Worm (Caenorhabditis elegans) whole organism, late embryonic: ENCODE results near the gene dyf-11.

Experiments used
- C08G9.2 ChIP-seq: sonication (generic microtip); optimal IDR thresholded peaks from 2 replicates; lab custom pipeline; 2016; ENCODE audit warnings: mild to moderate bottlenecking, missing genetic modification characterization, moderate library complexity, missing compliant biosample characterization
- C38D4.7 ChIP-seq: fragments of 200-800 bp; sonication (Bioruptor generic); optimal IDR thresholded peaks from 2 replicates; lab custom pipeline; 2018; ENCODE audit warnings: mild to moderate bottlenecking, missing genetic modification characterization, moderate library complexity, missing compliant biosample characterization
- F13H6.1 ChIP-seq: sonication (generic microtip); optimal IDR thresholded peaks from 2 replicates; lab custom pipeline; 2016; ENCODE audit warnings: missing genetic modification characterization, missing compliant biosample characterization
- K09A11.1 ChIP-seq: sonication (generic microtip); optimal IDR thresholded peaks from 2 replicates; lab custom pipeline; 2017; ENCODE audit warnings: antibody characterized with exemption, mild to moderate bottlenecking, missing genetic modification characterization, missing compliant biosample characterization; ENCODE audit not compliant: insufficient read depth
- Y22D7AL.16 ChIP-seq: sonication (generic microtip); optimal IDR thresholded peaks from 2 replicates; lab custom pipeline; 2016; ENCODE audit warnings: missing genetic modification characterization, missing compliant biosample characterization
- ahr-1 ChIP-seq: sonication (generic microtip); optimal IDR thresholded peaks from 2 replicates; lab custom pipeline; 2016; ENCODE audit warnings: missing genetic modification characterization, missing compliant biosample characterization
- ceh-14 ChIP-seq: sonication (generic microtip); optimal IDR thresholded peaks from 2 replicates; lab custom pipeline; 2016; ENCODE audit warnings: missing genotype, missing genetic modification characterization, missing compliant biosample characterization
- ceh-18 ChIP-seq: sonication (generic microtip); optimal IDR thresholded peaks from 2 replicates; lab custom pipeline; 2016; ENCODE audit warnings: missing genetic modification characterization, missing compliant biosample characterization
- ceh-2 ChIP-seq: sonication (generic microtip); optimal IDR thresholded peaks from 2 replicates; lab custom pipeline; 2016; ENCODE audit warnings: missing genotype, missing genetic modification characterization, missing compliant biosample characterization
- ceh-24 ChIP-seq: sonication (generic microtip); optimal IDR thresholded peaks from 2 replicates; lab custom pipeline; 2016; ENCODE audit warnings: mild to moderate bottlenecking, missing genetic modification characterization, missing compliant biosample characterization
- ceh-30 ChIP-seq: fragments of 150-350 bp; optimal IDR thresholded peaks from 2 replicates; lab custom pipeline; 2014; ENCODE audit warnings: missing biosample characterization, missing genetic modification characterization
- ceh-31 ChIP-seq: sonication (generic microtip); optimal IDR thresholded peaks from 2 replicates; lab custom pipeline; 2016; ENCODE audit warnings: missing genetic modification characterization, missing compliant biosample characterization
- ceh-45 ChIP-seq: fragments of 200-800 bp; sonication (Bioruptor generic); IDR thresholded peaks from 2 replicates; pipeline ENCODE4 v1.3.6; 2022; ENCODE audit warnings: missing genetic modification reagents, missing genetic modification characterization, missing compliant biosample characterization
- ceh-6 ChIP-seq: fragments of 200-800 bp; sonication (Bioruptor generic); optimal IDR thresholded peaks from 2 replicates; lab custom pipeline; 2018; ENCODE audit warnings: mild to moderate bottlenecking, missing genetic modification characterization, missing compliant biosample characterization
- ceh-9 ChIP-seq: sonication (generic microtip); optimal IDR thresholded peaks from 2 replicates; lab custom pipeline; 2016; ENCODE audit warnings: mild to moderate bottlenecking, missing genetic modification characterization, inconsistent platforms, missing compliant biosample characterization
- che-1 ChIP-seq: sonication (generic microtip); optimal IDR thresholded peaks from 2 replicates; lab custom pipeline; 2016; ENCODE audit warnings: mild to moderate bottlenecking, missing genetic modification characterization, missing compliant biosample characterization
- elt-2 ChIP-seq: sonication (generic microtip); optimal IDR thresholded peaks from 2 replicates; lab custom pipeline; 2016; ENCODE audit warnings: missing genetic modification reagents, missing genetic modification characterization, missing compliant biosample characterization
- elt-4 ChIP-seq: sonication (generic microtip); optimal IDR thresholded peaks from 2 replicates; lab custom pipeline; 2016; ENCODE audit warnings: missing genetic modification characterization, missing compliant biosample characterization
- ets-4 ChIP-seq: sonication (generic microtip); optimal IDR thresholded peaks from 2 replicates; lab custom pipeline; 2016; ENCODE audit warnings: missing genetic modification characterization, missing compliant biosample characterization
- eyg-1 ChIP-seq: sonication (generic microtip); optimal IDR thresholded peaks from 2 replicates; lab custom pipeline; 2016; ENCODE audit warnings: missing genotype, missing genetic modification characterization, missing compliant biosample characterization
- fax-1 ChIP-seq: sonication (generic microtip); optimal IDR thresholded peaks from 2 replicates; lab custom pipeline; 2016; ENCODE audit warnings: missing genotype, missing genetic modification characterization, missing compliant biosample characterization
- fkh-6 ChIP-seq: sonication (generic microtip); optimal IDR thresholded peaks from 2 replicates; lab custom pipeline; 2016; ENCODE audit warnings: missing genetic modification characterization, missing compliant biosample characterization
- hlh-30 ChIP-seq: sonication (generic microtip); optimal IDR thresholded peaks from 2 replicates; lab custom pipeline; 2017; ENCODE audit warnings: antibody characterized with exemption, missing genetic modification characterization, missing compliant biosample characterization; ENCODE audit not compliant: insufficient read depth
- hlh-6 ChIP-seq: sonication (generic microtip); optimal IDR thresholded peaks from 2 replicates; lab custom pipeline; 2016; ENCODE audit warnings: missing genotype, missing genetic modification characterization, missing compliant biosample characterization
- hlh-8 ChIP-seq: sonication (generic microtip); optimal IDR thresholded peaks from 2 replicates; lab custom pipeline; 2016; ENCODE audit warnings: missing genotype, missing genetic modification characterization, missing compliant biosample characterization
- lin-11 ChIP-seq: fragments of 200-800 bp; sonication (Bioruptor generic); optimal IDR thresholded peaks from 2 replicates; lab custom pipeline; 2018; ENCODE audit warnings: mild to moderate bottlenecking, missing genetic modification characterization, missing compliant biosample characterization
- mec-3 ChIP-seq: sonication (generic microtip); optimal IDR thresholded peaks from 2 replicates; lab custom pipeline; 2016; ENCODE audit warnings: borderline replicate concordance, missing genetic modification characterization, missing compliant biosample characterization
- nfya-1 ChIP-seq: sonication (generic microtip); optimal IDR thresholded peaks from 2 replicates; lab custom pipeline; 2017; ENCODE audit warnings: missing genetic modification characterization, mild to moderate bottlenecking, missing compliant biosample characterization, antibody characterized with exemption, moderate library complexity
- nhr-232 ChIP-seq: sonication (generic microtip); optimal IDR thresholded peaks from 2 replicates; lab custom pipeline; 2016; ENCODE audit warnings: missing genetic modification characterization, missing compliant biosample characterization
- pag-3 ChIP-seq: sonication (generic microtip); optimal IDR thresholded peaks from 2 replicates; lab custom pipeline; 2016; ENCODE audit warnings: missing compliant biosample characterization, missing genetic modification characterization, borderline replicate concordance
- pat-9 ChIP-seq: fragments of 200-800 bp; sonication (Bioruptor generic); optimal IDR thresholded peaks from 2 replicates; lab custom pipeline; 2018; ENCODE audit warnings: mild to moderate bottlenecking, missing genetic modification characterization, moderate library complexity, missing compliant biosample characterization
- pax-1 ChIP-seq: fragments of 150-350 bp; optimal IDR thresholded peaks from 2 replicates; lab custom pipeline; 2014; ENCODE audit warnings: missing biosample characterization, missing genetic modification characterization
- pqm-1 ChIP-seq: sonication (generic microtip); optimal IDR thresholded peaks from 2 replicates; lab custom pipeline; 2016; ENCODE audit warnings: missing genetic modification characterization, missing compliant biosample characterization
- pros-1 ChIP-seq: fragments of 150-350 bp; optimal IDR thresholded peaks from 2 replicates; lab custom pipeline; 2014; ENCODE audit warnings: missing biosample characterization, missing genetic modification reagents, missing genetic modification characterization
- ref-2 ChIP-seq: sonication (generic microtip); optimal IDR thresholded peaks from 2 replicates; lab custom pipeline; 2016; ENCODE audit warnings: missing genetic modification characterization, missing compliant biosample characterization
- rnt-1 ChIP-seq: sonication (generic microtip); optimal IDR thresholded peaks from 2 replicates; lab custom pipeline; 2016; ENCODE audit warnings: missing genetic modification characterization, missing compliant biosample characterization
- sdc-2 ChIP-seq: sonication (generic microtip); optimal IDR thresholded peaks from 2 replicates; lab custom pipeline; 2016; ENCODE audit warnings: missing genotype, missing genetic modification characterization, missing compliant biosample characterization
- syd-9 ChIP-seq: sonication (generic microtip); optimal IDR thresholded peaks from 2 replicates; lab custom pipeline; 2016; ENCODE audit warnings: mild to moderate bottlenecking, missing genetic modification characterization, moderate library complexity, missing compliant biosample characterization
- tbx-2 ChIP-seq: sonication (generic microtip); optimal IDR thresholded peaks from 2 replicates; lab custom pipeline; 2016; ENCODE audit warnings: missing genetic modification characterization, missing compliant biosample characterization
- ttx-3 ChIP-seq: sonication (generic microtip); optimal IDR thresholded peaks from 2 replicates; lab custom pipeline; 2016; ENCODE audit warnings: missing genetic modification reagents, missing genetic modification characterization, missing compliant biosample characterization
- unc-3 ChIP-seq, 2 experiments: fragments of 200-800 bp in 1 of 2; sonication (Bioruptor generic) in 1 of 2; sonication (generic microtip) in 1 of 2; conservative IDR thresholded peaks in 1 of 2; optimal IDR thresholded peaks in 1 of 2; 2 replicates each; pipeline versions ENCODE4 v1.3.6 to Lab custom; 2016 to 2022; ENCODE audit warnings: missing compliant biosample characterization in 2 of 2, missing genetic modification characterization in 2 of 2, missing genetic modification reagents in 1 of 2
- unc-55 ChIP-seq: sonication (generic microtip); optimal IDR thresholded peaks from 2 replicates; lab custom pipeline; 2017; ENCODE audit warnings: missing biosample characterization, missing genetic modification reagents, missing genetic modification characterization
- unc-86 ChIP-seq: sonication (generic microtip); optimal IDR thresholded peaks from 2 replicates; lab custom pipeline; 2016; ENCODE audit warnings: missing genetic modification characterization, missing compliant biosample characterization

Gene dyf-11

ce11 chrX:763452-763851, at the start of gene dyf-11:
Gene dyf-11 (plus strand): TSS chrX:763752.
- peak; percentile 2 for TF ChIP-seq ceh-14
- TF ChIP-seq nhr-232 (tag; lab: Kevin White, UChicago) = no peak

- no peak for TF ChIP-seq C08G9.2 (tag; lab: Kevin White, UChicago)
- TF ChIP-seq ahr-1 (tag; lab: Kevin White, UChicago) = no peak
- TF ChIP-seq ceh-45 (GFP tag; lab: Robert Waterston, UW) = no peak
- TF ChIP-seq pqm-1 = no peak
- TF ChIP-seq F13H6.1 (tag; lab: Kevin White, UChicago) = no peak
- no peak for TF ChIP-seq ceh-30
- TF ChIP-seq, all 69 proteins: peak for 0
Observed at ce11 chrX:714398-714797, 49.2 kb upstream of the dyf-11 start, which contains the start of gene irk-2. Gene irk-2 (minus strand): TSS chrX:714498.

- TF ChIP-seq mec-3 (tag; lab: Kevin White, UChicago) (no peak), unc-86 (no peak), tbx-2 (no peak), C08G9.2 (tag; lab: Kevin White, UChicago) (no peak), fkh-6 (tag; lab: Kevin White, UChicago) (no peak)
Observed at ce11 chrX:725868-726267, 37.7 kb upstream of the dyf-11 start, which contains the start of gene sli-1. Gene sli-1 (minus strand): TSS chrX:725968.

ce11 chrX:726295-726694, 37.3 kb upstream of the dyf-11 start:
- TF ChIP-seq ttx-3 (tag; lab: Kevin White, UChicago) (no peak), sdc-2 (tag; lab: Kevin White, UChicago) (no peak), hlh-6 (tag; lab: Kevin White, UChicago) (no peak)

- TF ChIP-seq ceh-18 (tag; lab: Kevin White, UChicago) (peak; percentile 23), K09A11.1 (tag; lab: Kevin White, UChicago) (no peak), pros-1 (tag; lab: Kevin White, UChicago) (peak; percentile 7), ceh-24 (no peak), eyg-1 (peak; percentile 60), F13H6.1 (tag; lab: Kevin White, UChicago) (peak; percentile 56), ceh-6 (GFP tag; lab: Kevin White, UChicago) (no peak), C08G9.2 (tag; lab: Kevin White, UChicago) (peak; percentile 20), pag-3 (tag; lab: Kevin White, UChicago) (no peak), Y22D7AL.16 (tag; lab: Kevin White, UChicago) (no peak), ceh-9 (tag; lab: Kevin White, UChicago) (no peak), fax-1 (tag; lab: Kevin White, UChicago) (peak; percentile 32), tbx-2 (peak; percentile 79), unc-55 (GFP tag; lab: Kevin White, UChicago) (peak; percentile 43), elt-4 (no peak), nfya-1 (tag; lab: Kevin White, UChicago) (peak; percentile 90), lin-11 (no peak), elt-2 (tag; lab: Kevin White, UChicago) (peak; percentile 42), hlh-6 (tag; lab: Kevin White, UChicago) (peak; percentile 52), hlh-30 (tag; lab: Kevin White, UChicago) (peak; percentile 60), syd-9 (tag; lab: Kevin White, UChicago) (no peak), pat-9 (tag; lab: Kevin White, UChicago) (no peak), ceh-30 (no peak), rnt-1 (tag; lab: Kevin White, UChicago) (peak; percentile 87), nhr-232 (tag; lab: Kevin White, UChicago) (no peak), ets-4 (tag; lab: Kevin White, UChicago) (no peak), che-1 (tag; lab: Kevin White, UChicago) (no peak), unc-3 (GFP tag; conservative IDR thresholded peaks at IDR 0.05; lab: Robert Waterston, UW) (no peak), unc-3 (tag; optimal IDR thresholded peaks at IDR 0.05; lab: Kevin White, UChicago) (no peak), ceh-31 (peak; percentile 90), C38D4.7 (GFP tag; lab: Kevin White, UChicago) (no peak), hlh-8 (tag; lab: Kevin White, UChicago) (peak; percentile 69), pax-1 (peak; percentile 49), ceh-2 (tag; lab: Kevin White, UChicago) (peak; percentile 75), ref-2 (tag; lab: Kevin White, UChicago) (peak; percentile 79), ceh-14 (peak; percentile 32)
Observed at ce11 chrX:727737-728136, 35.8 kb upstream of the dyf-11 start.
